Worm (Caenorhabditis elegans): ENCODE measurements around the gene txt-17.

The txt-17 gene

DNA sequence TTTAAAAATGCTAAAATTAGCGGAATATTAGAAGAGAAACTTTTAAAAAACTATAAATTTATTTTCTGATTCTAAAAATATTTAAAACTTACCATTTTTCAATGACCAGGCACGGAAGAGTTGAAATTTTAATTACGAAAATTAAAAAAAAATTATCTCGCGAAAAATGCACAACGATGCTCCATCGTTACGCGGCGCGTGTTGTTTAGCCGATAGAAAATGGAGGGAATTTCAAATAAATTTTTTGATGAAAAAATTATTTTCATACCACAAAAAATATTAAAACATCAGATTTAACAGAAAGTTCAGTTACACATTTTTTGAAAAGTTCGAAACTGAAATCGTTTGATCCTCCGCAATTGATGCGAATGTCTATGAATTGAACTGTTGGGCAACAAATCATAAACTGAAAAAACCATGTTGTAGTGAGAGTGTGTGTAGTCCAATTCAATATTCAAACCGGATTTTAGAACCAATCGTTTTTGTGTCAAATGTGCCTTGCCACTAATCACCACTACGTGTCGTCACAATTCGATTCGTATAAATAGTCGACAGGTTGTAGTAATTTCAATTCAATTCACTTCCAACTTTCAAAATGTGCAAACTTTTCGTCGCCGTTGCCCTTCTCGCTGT is 1.8 kb downstream of the txt-17 start, which contains the start of the genes tofu-2 and spig-1:
Gene tofu-2 (minus strand): TSS at position 116 of the 633 bp plus-strand sequence.
Gene spig-1 (plus strand): TSS at position 583 of the 633 bp plus-strand sequence.
- TF ChIP-seq php-3 (GFP tag; IDR thresholded peaks at IDR 0.05): no peak
- peak; percentile 96 for TF ChIP-seq Y48G9A.11 (GFP tag; IDR thresholded peaks at IDR 0.05)
- no peak for TF ChIP-seq F26F4.8 (GFP tag; conservative IDR thresholded peaks at IDR 0.05)

- TF ChIP-seq spr-1 (tag; optimal IDR thresholded peaks at IDR 0.05): no peak
- TF ChIP-seq aha-1 (tag): peak; percentile 27
- TF ChIP-seq unc-62 (GFP tag; optimal IDR thresholded peaks at IDR 0.05 in 1 of 2): peak in 1 of 2 experiments; percentile 92
- no peak for TF ChIP-seq unc-62 (tag; optimal IDR thresholded peaks at IDR 0.05)
These were observed 2.8 kb downstream of the txt-17 start for ce11 chrV:7050153-7050552.

DNA sequence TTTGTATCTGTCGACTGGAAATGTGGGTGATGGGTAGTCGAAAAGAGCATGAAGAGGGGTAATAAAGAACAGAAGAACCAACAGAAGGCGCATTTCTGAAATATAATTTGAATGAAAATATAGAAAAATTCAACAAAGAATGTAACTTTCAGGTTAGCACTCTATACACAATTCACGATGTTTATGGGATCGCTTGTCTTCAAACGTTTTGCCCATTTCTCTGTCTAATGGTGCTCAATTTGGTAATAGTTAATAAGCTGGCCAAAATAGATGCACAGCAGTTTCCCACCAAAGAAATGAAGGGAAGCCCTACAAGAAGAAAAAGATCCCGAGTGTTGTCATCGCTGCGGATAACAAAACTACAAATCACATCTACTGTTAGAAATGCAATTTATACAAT is 5.5 kb downstream of the txt-17 start, which contains the start of gene F20A1.8:
Gene F20A1.8 (minus strand): TSS at position 101 of the 400 bp plus-strand sequence.
- TF ChIP-seq gei-8 (GFP tag; optimal IDR thresholded peaks at IDR 0.05) (no peak), unc-62 (GFP tag; optimal IDR thresholded peaks at IDR 0.05 in 1 of 2) (peak in 1 of 2 experiments; percentile 16), unc-62 (tag; optimal IDR thresholded peaks at IDR 0.05) (no peak), mep-1 (tag; optimal IDR thresholded peaks at IDR 0.05) (no peak), F10B5.3 (tag; optimal IDR thresholded peaks at IDR 0.05) (no peak), ZK337.2 (GFP tag; IDR thresholded peaks at IDR 0.05) (no peak), ceh-82 (tag; optimal IDR thresholded peaks at IDR 0.05) (no peak), unc-130 (GFP tag; optimal IDR thresholded peaks at IDR 0.05) (no peak)

DNA sequence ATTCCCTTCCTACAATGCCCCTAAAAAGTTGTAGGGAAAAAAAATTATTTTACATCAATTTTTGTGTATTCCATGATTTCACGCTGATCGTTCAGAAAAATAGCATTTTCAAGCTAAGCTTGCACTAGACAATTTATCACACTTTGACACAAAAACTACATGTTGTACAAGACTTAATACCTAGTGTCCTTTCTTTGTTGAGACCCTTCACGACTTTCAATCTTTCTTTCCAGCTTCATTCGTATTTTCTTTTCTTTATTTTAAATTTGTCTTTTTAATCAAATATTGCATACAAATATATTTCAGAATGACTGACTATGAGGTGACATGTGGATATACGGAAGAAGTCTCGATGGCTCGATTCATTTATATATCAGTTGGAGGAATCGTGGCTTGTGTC is 7.0 kb downstream of the txt-17 start, which contains the start of gene F20A1.2:
Gene F20A1.2 (plus strand): TSS at position 301 of the 400 bp plus-strand sequence.
- TF ChIP-seq fkh-10 (GFP tag; optimal IDR thresholded peaks at IDR 0.05) (no peak), rbr-2 (tag; optimal IDR thresholded peaks at IDR 0.05) (no peak), nhr-42 (GFP tag; IDR thresholded peaks at IDR 0.05) (no peak), hmg-1.1 (GFP tag; IDR thresholded peaks at IDR 0.05) (no peak), spr-1 (tag; optimal IDR thresholded peaks at IDR 0.05) (no peak), ceh-28 (tag; optimal IDR thresholded peaks at IDR 0.05) (no peak), jun-1 (tag; optimal IDR thresholded peaks at IDR 0.05) (no peak), attf-4 (tag; optimal IDR thresholded peaks at IDR 0.05) (no peak), Y75B8A.6 (GFP tag; IDR thresholded peaks at IDR 0.05) (no peak), F44E2.7 (GFP tag; IDR thresholded peaks at IDR 0.05) (no peak), R02D3.7 (tag; optimal IDR thresholded peaks at IDR 0.05) (no peak), aly-2 (tag; optimal IDR thresholded peaks at IDR 0.05) (no peak), lin-1 (GFP tag; IDR thresholded peaks at IDR 0.05) (no peak), duxl-1 (tag; optimal IDR thresholded peaks at IDR 0.05; ENCODE audit: poor library complexity) (no peak)

ce11 chrV:7036475-7036874 is 16.5 kb downstream of the txt-17 start, which contains the start of gene twk-11:
TSS of gene twk-11 (minus strand) at chrV:7036575.
- TF ChIP-seq duxl-1 (tag; optimal IDR thresholded peaks at IDR 0.05; ENCODE audit: poor library complexity): no peak
- TF ChIP-seq aha-1 (tag): peak; percentile 7

ce11 chrV:7027055-7027454 is 25.9 kb downstream of the txt-17 start, which contains the start of gene F20A1.6:
TSS of gene F20A1.6 (minus strand) at chrV:7027155.
- TF ChIP-seq nhr-25 (tag; optimal IDR thresholded peaks at IDR 0.05; ENCODE audit: borderline replicate concordance, insufficient read depth) (no peak), lim-7 (GFP tag; IDR thresholded peaks at IDR 0.05) (no peak), lin-13 (GFP tag; optimal IDR thresholded peaks at IDR 0.05) (no peak), lin-39 (tag; optimal IDR thresholded peaks at IDR 0.05) (no peak), egl-43 (GFP tag; IDR thresholded peaks at IDR 0.05) (no peak)

Data from whole organism, L4 larva.